Worm (Caenorhabditis elegans) whole organism, L2 larva: ENCODE results near the gene Y39B6A.69.

Experiments
- C34F6.9 ChIP-seq: fragments of 150-350 bp; optimal IDR thresholded peaks from 2 replicates; lab custom pipeline; 2014; ENCODE audit warnings: missing biosample characterization, missing genetic modification characterization
- F13H6.1 ChIP-seq: sonication (generic microtip); optimal IDR thresholded peaks from 2 replicates; lab custom pipeline; 2016; ENCODE audit warnings: missing genetic modification characterization, missing compliant biosample characterization
- alr-1 ChIP-seq: fragments of 150-350 bp; optimal IDR thresholded peaks from 2 replicates; lab custom pipeline; 2014; ENCODE audit warnings: missing biosample characterization, missing genetic modification characterization
- blmp-1 ChIP-seq: sonication (generic microtip); optimal IDR thresholded peaks from 2 replicates; lab custom pipeline; 2017; ENCODE audit warnings: missing genetic modification characterization, mild to moderate bottlenecking, missing compliant biosample characterization, antibody characterized with exemption, moderate library complexity; ENCODE audit not compliant: insufficient read depth
- ceh-16 ChIP-seq: fragments of 150-350 bp; optimal IDR thresholded peaks from 2 replicates; lab custom pipeline; 2014; ENCODE audit warnings: missing biosample characterization, missing genetic modification characterization
- ceh-82 ChIP-seq: fragments of 150-350 bp; optimal IDR thresholded peaks from 2 replicates; lab custom pipeline; 2014; ENCODE audit warnings: missing biosample characterization, missing genetic modification characterization
- crh-2 ChIP-seq: sonication (generic microtip); optimal IDR thresholded peaks from 2 replicates; lab custom pipeline; 2017; ENCODE audit warnings: missing biosample characterization, missing genetic modification characterization
- dmd-4 ChIP-seq: sonication (generic microtip); optimal IDR thresholded peaks from 2 replicates; lab custom pipeline; 2017; ENCODE audit warnings: missing biosample characterization, missing genetic modification characterization
- elt-1 ChIP-seq: fragments of 150-350 bp; optimal IDR thresholded peaks from 2 replicates; lab custom pipeline; 2014; ENCODE audit warnings: missing biosample characterization, missing genetic modification characterization
- elt-3 ChIP-seq: sonication (generic microtip); optimal IDR thresholded peaks from 2 replicates; lab custom pipeline; 2017; ENCODE audit warnings: missing biosample characterization, missing genetic modification characterization
- fos-1 ChIP-seq: fragments of 150-350 bp; optimal IDR thresholded peaks from 2 replicates; lab custom pipeline; 2014; ENCODE audit warnings: missing biosample characterization, missing genetic modification characterization
- gmeb-1 ChIP-seq: fragments of 150-350 bp; optimal IDR thresholded peaks from 2 replicates; lab custom pipeline; 2014; ENCODE audit warnings: missing biosample characterization, missing genetic modification characterization
- lin-11 ChIP-seq: fragments of 150-350 bp; sonication (generic microtip); optimal IDR thresholded peaks from 2 replicates; lab custom pipeline; 2014; ENCODE audit warnings: missing biosample characterization, missing genetic modification characterization, inconsistent platforms, mixed read lengths
- lin-13 ChIP-seq: fragments of 150-350 bp; optimal IDR thresholded peaks from 2 replicates; lab custom pipeline; 2014; ENCODE audit warnings: missing biosample characterization, missing genetic modification reagents, missing genetic modification characterization
- lsy-2 ChIP-seq, 2 experiments: fragments of 150-350 bp in 1 of 2; sonication (generic microtip) in 1 of 2; optimal IDR thresholded peaks; 2 replicates each; lab custom pipeline; 2014 to 2017; ENCODE audit warnings: missing biosample characterization in 2 of 2, missing genetic modification characterization in 2 of 2
- mab-5 ChIP-seq: fragments of 150-350 bp; optimal IDR thresholded peaks from 2 replicates; lab custom pipeline; 2014; ENCODE audit warnings: missing biosample characterization, missing genetic modification characterization
- mbf-1 ChIP-seq: sonication (generic microtip); optimal IDR thresholded peaks from 2 replicates; lab custom pipeline; 2017; ENCODE audit warnings: missing biosample characterization, missing genetic modification characterization
- mdl-1 ChIP-seq, 2 experiments: fragments of 150-350 bp in 1 of 2; sonication (generic microtip) in 1 of 2; optimal IDR thresholded peaks; 2 replicates each; lab custom pipeline; 2017; ENCODE audit warnings: missing biosample characterization in 2 of 2, missing genetic modification characterization in 2 of 2
- nhr-10 ChIP-seq: sonication (generic microtip); optimal IDR thresholded peaks from 2 replicates; lab custom pipeline; 2017; ENCODE audit warnings: missing biosample characterization, missing genetic modification characterization
- nhr-12 ChIP-seq: fragments of 150-350 bp; optimal IDR thresholded peaks from 2 replicates; lab custom pipeline; 2014; ENCODE audit warnings: missing biosample characterization, missing genetic modification characterization
- nhr-129 ChIP-seq: fragments of 150-350 bp; optimal IDR thresholded peaks from 2 replicates; lab custom pipeline; 2014; ENCODE audit warnings: missing biosample characterization, missing genetic modification characterization
- nhr-23 ChIP-seq: fragments of 150-350 bp; optimal IDR thresholded peaks from 2 replicates; lab custom pipeline; 2014; ENCODE audit warnings: missing biosample characterization, missing genetic modification reagents, missing genetic modification characterization
- nhr-237 ChIP-seq: fragments of 150-350 bp; optimal IDR thresholded peaks from 2 replicates; lab custom pipeline; 2014; ENCODE audit warnings: missing biosample characterization, missing genetic modification characterization
- nhr-25 ChIP-seq: fragments of 150-350 bp; sonication (generic microtip); optimal IDR thresholded peaks from 3 replicates; lab custom pipeline; 2014; ENCODE audit warnings: missing biosample characterization, missing genetic modification characterization
- nhr-6 ChIP-seq: fragments of 150-350 bp; optimal IDR thresholded peaks from 2 replicates; lab custom pipeline; 2014; ENCODE audit warnings: missing biosample characterization, missing genetic modification characterization
- peb-1 ChIP-seq: fragments of 150-350 bp; optimal IDR thresholded peaks from 2 replicates; lab custom pipeline; 2014; ENCODE audit warnings: missing biosample characterization, missing genetic modification characterization
- skn-1 ChIP-seq: sonication (generic microtip); optimal IDR thresholded peaks from 2 replicates; lab custom pipeline; 2017; ENCODE audit warnings: missing biosample characterization, missing genetic modification characterization
- sma-3 ChIP-seq: sonication (generic microtip); optimal IDR thresholded peaks from 2 replicates; lab custom pipeline; 2016; ENCODE audit warnings: missing genetic modification reagents, missing genetic modification characterization, missing compliant biosample characterization
- snpc-4 ChIP-seq: fragments of 150-350 bp; optimal IDR thresholded peaks from 2 replicates; lab custom pipeline; 2014; ENCODE audit warnings: missing biosample characterization, missing genetic modification characterization
- unc-39 ChIP-seq: fragments of 150-350 bp; optimal IDR thresholded peaks from 2 replicates; lab custom pipeline; 2014; ENCODE audit warnings: missing biosample characterization, missing genetic modification characterization
- unc-55 ChIP-seq: fragments of 150-350 bp; sonication (generic microtip); optimal IDR thresholded peaks from 3 replicates; lab custom pipeline; 2014; ENCODE audit warnings: missing biosample characterization, missing genetic modification reagents, missing genetic modification characterization
- unc-62 ChIP-seq: fragments of 150-350 bp; optimal IDR thresholded peaks from 2 replicates; lab custom pipeline; 2014; ENCODE audit warnings: missing biosample characterization, missing genetic modification reagents, missing genetic modification characterization
- zag-1 ChIP-seq: fragments of 150-350 bp; optimal IDR thresholded peaks from 2 replicates; lab custom pipeline; 2014; ENCODE audit warnings: missing biosample characterization, missing genetic modification characterization
- ztf-1 ChIP-seq: fragments of 200-800 bp; sonication (Bioruptor generic); conservative IDR thresholded peaks from 2 replicates; pipeline ENCODE4 v1.3.6; 2022; ENCODE audit warnings: missing genetic modification characterization, missing compliant biosample characterization

Y39B6A.69 gene

ce11 chrV:19178896-19179295 is 26.7 kb upstream of the Y39B6A.69 start:
- no peak for TF ChIP-seq nhr-25 (tag; lab: Kevin White, UChicago)
- no peak for TF ChIP-seq skn-1 (tag; lab: Kevin White, UChicago)
- no peak for TF ChIP-seq ceh-82 (tag; lab: Kevin White, UChicago)
- no peak for TF ChIP-seq nhr-12 (tag; lab: Kevin White, UChicago)
- no peak for TF ChIP-seq dmd-4 (tag; lab: Kevin White, UChicago)
- TF ChIP-seq nhr-10 (tag; lab: Kevin White, UChicago) = no peak
- TF ChIP-seq peb-1 (tag; lab: Kevin White, UChicago) = no peak
- no peak for TF ChIP-seq zag-1 (tag; lab: Kevin White, UChicago)

- no peak for TF ChIP-seq ceh-16 (tag; lab: Kevin White, UChicago)
- no peak for TF ChIP-seq lsy-2 (tag; optimal IDR thresholded peaks at IDR 0.05; lab: Kevin White, UChicago)
- no peak for TF ChIP-seq snpc-4 (tag; lab: Kevin White, UChicago)
- no peak for TF ChIP-seq peb-1 (tag; lab: Kevin White, UChicago)
- no peak for TF ChIP-seq blmp-1
- TF ChIP-seq gmeb-1 = no peak
- TF ChIP-seq ceh-82 (tag; lab: Kevin White, UChicago) = no peak
- no peak for TF ChIP-seq elt-3 (tag; lab: Kevin White, UChicago)
- no peak for TF ChIP-seq mab-5 (tag; lab: Kevin White, UChicago)
- no peak for TF ChIP-seq ztf-1 (GFP tag; lab: Robert Waterston, UW)
- TF ChIP-seq alr-1 (tag; lab: Kevin White, UChicago) = no peak
- no peak for TF ChIP-seq fos-1
Measured at ce11 chrV:19177804-19178203, 25.6 kb upstream of the Y39B6A.69 start.

DNA sequence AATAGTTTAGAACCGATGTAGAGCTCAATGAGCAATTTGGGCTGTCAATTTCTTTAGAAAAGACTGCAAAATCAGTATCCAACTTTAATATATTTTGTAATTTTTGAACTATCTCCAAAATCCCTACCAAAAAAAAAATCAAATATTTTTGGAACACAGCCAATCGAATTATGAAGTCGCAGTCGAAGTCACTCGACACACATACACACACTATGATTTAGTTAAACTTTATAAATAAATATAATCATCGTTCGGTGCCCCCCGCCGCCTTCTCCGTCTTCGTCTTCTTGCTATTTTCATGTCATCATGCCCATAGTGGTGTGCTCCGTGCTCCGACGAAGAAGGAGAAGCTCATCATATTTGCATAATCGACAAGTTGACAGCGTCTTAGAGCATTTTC is 24.8 kb upstream of the Y39B6A.69 start:
- TF ChIP-seq crh-2 (tag; lab: Kevin White, UChicago) (no peak), elt-1 (tag; lab: Kevin White, UChicago) (no peak), mbf-1 (tag; lab: Kevin White, UChicago) (no peak), nhr-6 (tag; lab: Kevin White, UChicago) (no peak)

DNA sequence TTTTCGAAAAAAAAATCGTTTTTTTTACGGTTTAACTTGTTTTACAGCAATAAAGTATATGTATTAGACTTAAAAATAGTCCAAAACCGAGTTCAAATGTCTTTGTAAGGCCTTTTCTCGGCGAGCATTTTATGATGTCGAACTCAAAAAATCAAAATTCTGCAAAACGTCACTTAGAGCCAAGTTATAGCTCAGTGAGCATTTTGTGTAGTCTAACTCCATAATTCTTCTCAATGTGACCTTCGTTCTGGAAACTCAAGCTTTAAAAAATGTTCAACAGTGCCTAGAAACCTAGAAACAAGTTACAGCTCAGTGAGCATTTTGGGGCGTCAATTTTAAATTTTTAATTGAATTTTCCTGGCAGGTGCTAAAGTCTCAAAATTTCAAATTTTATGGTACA is 23.5 kb upstream of the Y39B6A.69 start:
- TF ChIP-seq blmp-1 (no peak), mbf-1 (tag; lab: Kevin White, UChicago) (no peak), nhr-6 (tag; lab: Kevin White, UChicago) (no peak), ceh-16 (tag; lab: Kevin White, UChicago) (no peak), lin-13 (GFP tag; lab: Kevin White, UChicago) (no peak), gmeb-1 (no peak), zag-1 (tag; lab: Kevin White, UChicago) (no peak), C34F6.9 (tag; lab: Kevin White, UChicago) (no peak), dmd-4 (tag; lab: Kevin White, UChicago) (no peak), nhr-23 (no peak), unc-39 (tag; lab: Kevin White, UChicago) (no peak), crh-2 (tag; lab: Kevin White, UChicago) (no peak), nhr-129 (tag; lab: Kevin White, UChicago) (no peak), mab-5 (tag; lab: Kevin White, UChicago) (no peak), unc-62 (GFP tag; lab: Kevin White, UChicago) (no peak)

- no peak for TF ChIP-seq sma-3
Measured at ce11 chrV:19174626-19175025, 22.4 kb upstream of the Y39B6A.69 start, which contains the start of gene hot-2. Gene hot-2 (plus strand): TSS chrV:19174759.

DNA sequence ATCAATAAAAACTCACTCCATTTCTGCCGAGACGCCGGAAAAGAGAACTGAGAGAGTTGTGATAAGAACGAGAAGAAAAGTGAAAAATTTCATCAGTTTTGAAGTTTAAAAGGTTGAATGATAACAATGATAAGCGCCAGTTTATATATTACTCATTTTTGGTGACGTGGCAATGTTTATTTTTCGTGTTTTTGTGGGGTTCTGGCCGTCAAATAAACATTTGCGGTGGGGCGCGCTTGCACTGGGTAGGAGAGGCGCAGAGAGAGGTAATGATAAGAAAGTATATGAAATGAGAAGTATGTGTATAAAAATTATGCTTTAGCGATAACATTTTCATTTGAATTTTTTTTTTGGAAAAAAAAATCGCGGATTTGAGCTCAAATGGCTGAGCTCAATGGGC is 6.4 kb upstream of the Y39B6A.69 start, which contains the start of gene Y39B6A.5:
Gene Y39B6A.5, minus strand, starts transcription at position 214 of the 400 bp plus-strand sequence.
- TF ChIP-seq nhr-23 (no peak), nhr-10 (tag; lab: Kevin White, UChicago) (no peak), sma-3 (peak; percentile 72), elt-3 (tag; lab: Kevin White, UChicago) (no peak), unc-55 (GFP tag; lab: Kevin White, UChicago) (peak; percentile 12), nhr-129 (tag; lab: Kevin White, UChicago) (peak; percentile 58), F13H6.1 (tag; lab: Kevin White, UChicago) (peak; percentile 74), dmd-4 (tag; lab: Kevin White, UChicago) (no peak), blmp-1 (no peak), fos-1 (peak; percentile 98), gmeb-1 (peak; percentile 77), ceh-82 (tag; lab: Kevin White, UChicago) (no peak), zag-1 (tag; lab: Kevin White, UChicago) (no peak), crh-2 (tag; lab: Kevin White, UChicago) (peak; percentile 99), nhr-237 (tag; lab: Kevin White, UChicago) (no peak), lsy-2 (tag; optimal IDR thresholded peaks at IDR 0.05; lab: Kevin White, UChicago) (peak in 1 of 2 experiments; percentile 42), C34F6.9 (tag; lab: Kevin White, UChicago) (no peak), snpc-4 (tag; lab: Kevin White, UChicago) (no peak), lin-13 (GFP tag; lab: Kevin White, UChicago) (peak; percentile 16), unc-62 (GFP tag; lab: Kevin White, UChicago) (no peak), lin-11 (tag; lab: Kevin White, UChicago) (no peak), mdl-1 (tag; optimal IDR thresholded peaks at IDR 0.05; lab: Kevin White, UChicago) (peak in 1 of 2 experiments; percentile 13)
